Worm (Caenorhabditis elegans) whole organism, L1 larva: ENCODE data around the gene nhr-12.

ENCODE experiments used
- C34B4.2 ChIP-seq: sonication (generic microtip); optimal IDR thresholded peaks from 2 replicates; lab custom pipeline; 2017; ENCODE audit warnings: mild to moderate bottlenecking, missing genetic modification characterization, missing compliant biosample characterization
- F16B12.6 ChIP-seq: fragments of 150-350 bp; optimal IDR thresholded peaks from 2 replicates; lab custom pipeline; 2014; ENCODE audit warnings: missing biosample characterization, missing genetic modification characterization
- aha-1 ChIP-seq: fragments of 150-350 bp; optimal IDR thresholded peaks from 2 replicates; lab custom pipeline; 2014; ENCODE audit warnings: missing biosample characterization, missing genetic modification characterization
- aly-2 ChIP-seq: fragments of 150-350 bp; optimal IDR thresholded peaks from 2 replicates; lab custom pipeline; 2014; ENCODE audit warnings: missing biosample characterization, missing genetic modification characterization
- ama-1 ChIP-seq: fragments of 150-350 bp; optimal IDR thresholded peaks from 2 replicates; lab custom pipeline; 2014
- ceh-63 ChIP-seq: fragments of 200-800 bp; sonication (Bioruptor generic); optimal IDR thresholded peaks from 2 replicates; lab custom pipeline; 2018; ENCODE audit warnings: mild to moderate bottlenecking, missing genetic modification characterization, missing compliant biosample characterization
- ceh-82 ChIP-seq, 3 experiments: fragments of 150-350 bp in 1 of 3; sonication (generic microtip) in 2 of 3; optimal IDR thresholded peaks; 2 replicates each; lab custom pipeline; 2014 to 2017; ENCODE audit warnings: missing biosample characterization in 3 of 3, missing genetic modification characterization in 3 of 3
- ceh-90 ChIP-seq: sonication (generic microtip); optimal IDR thresholded peaks from 2 replicates; lab custom pipeline; 2016; ENCODE audit warnings: missing genetic modification characterization, missing compliant biosample characterization
- ces-1 ChIP-seq: fragments of 150-350 bp; optimal IDR thresholded peaks from 2 replicates; lab custom pipeline; 2014; ENCODE audit warnings: missing biosample characterization, missing genetic modification reagents, missing genetic modification characterization
- efl-1 ChIP-seq, 4 experiments: fragments of 150-350 bp; optimal IDR thresholded peaks in 3 of 4; peaks in 1 of 4; 1 replicate in 1 of 4; 2 replicates in 3 of 4; lab custom pipeline; 2014; ENCODE audit warnings: missing biosample characterization in 2 of 4, missing genetic modification characterization in 2 of 4, missing genetic modification reagents in 2 of 4
- efl-3 ChIP-seq: fragments of 200-800 bp; sonication (Bioruptor generic); optimal IDR thresholded peaks from 2 replicates; lab custom pipeline; 2018; ENCODE audit warnings: mild to moderate bottlenecking, missing genetic modification characterization, missing compliant biosample characterization
- egl-13 ChIP-seq: sonication (generic microtip); optimal IDR thresholded peaks from 2 replicates; lab custom pipeline; 2016; ENCODE audit warnings: missing genotype, missing genetic modification reagents, missing genetic modification characterization, missing compliant biosample characterization
- egl-27 ChIP-seq, 2 experiments: fragments of 150-350 bp in 1 of 2; sonication (generic microtip); optimal IDR thresholded peaks; 3 replicates each; lab custom pipeline; 2017 to 2018; ENCODE audit warnings: missing biosample characterization in 2 of 2, missing genetic modification characterization in 2 of 2, missing genetic modification reagents in 2 of 2
- elt-2 ChIP-seq: sonication (generic microtip); optimal IDR thresholded peaks from 2 replicates; lab custom pipeline; 2016; ENCODE audit warnings: missing genetic modification characterization, mild to moderate bottlenecking, inconsistent platforms, missing compliant biosample characterization, missing genetic modification reagents
- elt-3 ChIP-seq, 6 experiments: fragments of 150-350 bp in 1 of 6; sonication (generic microtip); optimal IDR thresholded peaks; 2 replicates each; lab custom pipeline; 2017 to 2018; ENCODE audit warnings: missing biosample characterization in 6 of 6, missing genetic modification characterization in 6 of 6, inconsistent platforms in 1 of 6
- fkh-10 ChIP-seq: sonication (generic microtip); optimal IDR thresholded peaks from 2 replicates; lab custom pipeline; 2017; ENCODE audit warnings: missing biosample characterization, missing genetic modification reagents, missing genetic modification characterization
- fos-1 ChIP-seq: fragments of 150-350 bp; optimal IDR thresholded peaks from 2 replicates; lab custom pipeline; 2014; ENCODE audit warnings: missing biosample characterization, missing genetic modification characterization
- grh-1 ChIP-seq: fragments of 200-800 bp; sonication (Bioruptor generic); IDR thresholded peaks from 2 replicates; pipeline ENCODE4 v1.3.6; 2022; ENCODE audit warnings: missing genetic modification reagents, missing genetic modification characterization, missing compliant biosample characterization
- irx-1 ChIP-seq: sonication (generic microtip); optimal IDR thresholded peaks from 2 replicates; lab custom pipeline; 2016; ENCODE audit warnings: missing genetic modification characterization, missing compliant biosample characterization
- isw-1 ChIP-seq: fragments of 200-800 bp; sonication (Bioruptor generic); IDR thresholded peaks from 2 replicates; pipeline ENCODE4 v1.3.6; 2022; ENCODE audit warnings: missing genetic modification characterization, missing compliant biosample characterization
- lin-13 ChIP-seq: fragments of 150-350 bp; optimal IDR thresholded peaks from 2 replicates; lab custom pipeline; 2014; ENCODE audit warnings: missing biosample characterization, missing genetic modification reagents, missing genetic modification characterization
- lin-14 ChIP-seq: fragments of 200-800 bp; sonication (Bioruptor generic); optimal IDR thresholded peaks from 2 replicates; lab custom pipeline; 2018; ENCODE audit warnings: mild to moderate bottlenecking, missing genetic modification characterization, moderate library complexity, missing compliant biosample characterization
- lin-35 ChIP-seq, 2 experiments: fragments of 150-350 bp; optimal IDR thresholded peaks; 2 replicates each; lab custom pipeline; 2014; ENCODE audit warnings: missing biosample characterization in 2 of 2, missing genetic modification characterization in 2 of 2, missing genetic modification reagents in 2 of 2
- lir-3 ChIP-seq: sonication (generic microtip); optimal IDR thresholded peaks from 2 replicates; lab custom pipeline; 2016; ENCODE audit warnings: mild to moderate bottlenecking, missing genetic modification characterization, moderate library complexity, missing compliant biosample characterization; ENCODE audit not compliant: poor library complexity
- lsy-2 ChIP-seq, 2 experiments: fragments of 150-350 bp; optimal IDR thresholded peaks; 2 replicates each; lab custom pipeline; 2014; ENCODE audit warnings: missing biosample characterization in 2 of 2, missing genetic modification characterization in 2 of 2
- mdl-1 ChIP-seq, 2 experiments: fragments of 150-350 bp; optimal IDR thresholded peaks; 2 replicates each; lab custom pipeline; 2014 to 2017; ENCODE audit warnings: missing biosample characterization in 2 of 2, missing genetic modification characterization in 2 of 2, inconsistent platforms in 1 of 2
- mep-1 ChIP-seq: fragments of 150-350 bp; optimal IDR thresholded peaks from 2 replicates; lab custom pipeline; 2014; ENCODE audit warnings: missing biosample characterization, missing genetic modification characterization
- nhr-11 ChIP-seq: fragments of 150-350 bp; optimal IDR thresholded peaks from 2 replicates; lab custom pipeline; 2014; ENCODE audit warnings: missing biosample characterization, missing genetic modification characterization
- nhr-12 ChIP-seq: sonication (generic microtip); optimal IDR thresholded peaks from 2 replicates; lab custom pipeline; 2017; ENCODE audit warnings: missing biosample characterization, missing genetic modification characterization
- nhr-19 ChIP-seq: fragments of 200-800 bp; sonication (Bioruptor generic); conservative IDR thresholded peaks from 2 replicates; pipeline ENCODE4 v1.3.6; 2022; ENCODE audit warnings: missing genetic modification characterization, missing compliant biosample characterization
- nhr-20 ChIP-seq: sonication (generic microtip); optimal IDR thresholded peaks from 2 replicates; lab custom pipeline; 2016; ENCODE audit warnings: mild to moderate bottlenecking, missing genetic modification characterization, missing compliant biosample characterization
- nhr-28 ChIP-seq: fragments of 150-350 bp; optimal IDR thresholded peaks from 2 replicates; lab custom pipeline; 2014; ENCODE audit warnings: missing biosample characterization, missing genetic modification characterization
- nhr-47 ChIP-seq: sonication (generic microtip); optimal IDR thresholded peaks from 2 replicates; lab custom pipeline; 2016; ENCODE audit warnings: mild to moderate bottlenecking, missing genetic modification characterization, moderate library complexity, missing compliant biosample characterization
- nhr-71 ChIP-seq: sonication (generic microtip); optimal IDR thresholded peaks from 2 replicates; lab custom pipeline; 2016; ENCODE audit warnings: mild to moderate bottlenecking, missing genetic modification characterization, moderate library complexity, missing compliant biosample characterization
- nhr-85 ChIP-seq: sonication (generic microtip); peaks from one replicate; lab custom pipeline; 2016; ENCODE audit warnings: missing genetic modification characterization, inconsistent platforms, missing compliant biosample characterization
- pag-3 ChIP-seq: sonication (generic microtip); optimal IDR thresholded peaks from 2 replicates; lab custom pipeline; 2017; ENCODE audit warnings: missing genetic modification characterization, mild to moderate bottlenecking, missing compliant biosample characterization, antibody characterized with exemption, borderline replicate concordance; ENCODE audit not compliant: insufficient read depth
- pax-3 ChIP-seq: fragments of 200-800 bp; sonication (Bioruptor generic); optimal IDR thresholded peaks from 2 replicates; lab custom pipeline; 2018; ENCODE audit warnings: mild to moderate bottlenecking, missing genetic modification characterization, moderate library complexity, missing compliant biosample characterization
- pqm-1 ChIP-seq: sonication (generic microtip); optimal IDR thresholded peaks from 3 replicates; lab custom pipeline; 2017; ENCODE audit warnings: missing biosample characterization, missing genetic modification characterization
- rnt-1 ChIP-seq: sonication (generic microtip); optimal IDR thresholded peaks from 2 replicates; lab custom pipeline; 2016; ENCODE audit warnings: mild to moderate bottlenecking, missing genetic modification characterization, moderate library complexity, missing compliant biosample characterization
- sox-4 ChIP-seq: sonication (generic microtip); optimal IDR thresholded peaks from 2 replicates; lab custom pipeline; 2016; ENCODE audit warnings: missing genetic modification characterization, missing compliant biosample characterization
- sptf-1 ChIP-seq: fragments of 150-350 bp; optimal IDR thresholded peaks from 2 replicates; lab custom pipeline; 2014; ENCODE audit warnings: missing biosample characterization, missing genetic modification characterization
- sup-37 ChIP-seq: fragments of 200-800 bp; sonication (Bioruptor generic); optimal IDR thresholded peaks from 2 replicates; lab custom pipeline; 2018; ENCODE audit warnings: mild to moderate bottlenecking, missing genetic modification characterization, missing compliant biosample characterization
- swsn-7 ChIP-seq: sonication (generic microtip); optimal IDR thresholded peaks from 2 replicates; lab custom pipeline; 2016; ENCODE audit warnings: missing genetic modification characterization, missing compliant biosample characterization
- unc-62 ChIP-seq: fragments of 150-350 bp; optimal IDR thresholded peaks from 2 replicates; lab custom pipeline; 2014; ENCODE audit warnings: missing biosample characterization, missing genetic modification reagents, missing genetic modification characterization
- vab-15 ChIP-seq: sonication (generic microtip); optimal IDR thresholded peaks from 2 replicates; lab custom pipeline; 2017; ENCODE audit warnings: missing genotype, mild to moderate bottlenecking, missing genetic modification characterization, missing compliant biosample characterization
- zag-1 ChIP-seq: fragments of 150-350 bp; optimal IDR thresholded peaks from 2 replicates; lab custom pipeline; 2014; ENCODE audit warnings: missing biosample characterization, missing genetic modification characterization

The nhr-12 gene

ce11 chrV:10046503-10046902, 37.3 kb downstream of the nhr-12 start (continued):
- no peak for TF ChIP-seq vab-15 (tag; lab: Kevin White, UChicago)
- TF ChIP-seq nhr-71: no peak
- no peak for TF ChIP-seq pag-3 (tag; lab: Kevin White, UChicago)
- TF ChIP-seq unc-62 (GFP tag; lab: Kevin White, UChicago): no peak
- no peak for TF ChIP-seq sptf-1 (tag; lab: Kevin White, UChicago)
- TF ChIP-seq irx-1 (tag; lab: Kevin White, UChicago): no peak
- TF ChIP-seq nhr-12 (tag; lab: Kevin White, UChicago): no peak
- TF ChIP-seq zag-1 (tag; lab: Kevin White, UChicago): no peak
- no peak for TF ChIP-seq sox-4 (tag; lab: Kevin White, UChicago)
- no peak for TF ChIP-seq egl-27 (tag; optimal IDR thresholded peaks at IDR 0.05; lab: Kevin White, UChicago)
- no peak for TF ChIP-seq nhr-47 (tag; lab: Kevin White, UChicago)
- TF ChIP-seq efl-3 (GFP tag; lab: Kevin White, UChicago): no peak
- TF ChIP-seq lin-14 (GFP tag; lab: Kevin White, UChicago): peak; percentile 54
- TF ChIP-seq egl-13 (tag; lab: Kevin White, UChicago): no peak
- TF ChIP-seq efl-1 (optimal IDR thresholded peaks at IDR 0.05; lab: Kevin White, UChicago): no peak
- TF ChIP-seq efl-1 (GFP tag; optimal IDR thresholded peaks at IDR 0.05 in 1 of 2; lab: Kevin White, UChicago): peak in 1 of 2 experiments; percentile 72
- TF ChIP-seq ces-1: no peak

ce11 chrV:10044735-10045134, 39.1 kb downstream of the nhr-12 start:
- no peak for TF ChIP-seq aly-2 (tag; lab: Kevin White, UChicago)
- TF ChIP-seq nhr-85 (tag; lab: Kevin White, UChicago): peak; percentile 16
- no peak for TF ChIP-seq efl-1 (optimal IDR thresholded peaks at IDR 0.05; lab: Kevin White, UChicago)
- no peak for TF ChIP-seq efl-1 (GFP tag; optimal IDR thresholded peaks at IDR 0.05 in 1 of 2; lab: Kevin White, UChicago)
- peak; percentile 9 for TF ChIP-seq lin-14 (GFP tag; lab: Kevin White, UChicago)
- TF ChIP-seq ceh-82 (tag; optimal IDR thresholded peaks at IDR 0.05; lab: Kevin White, UChicago): no peak
- no peak for TF ChIP-seq ces-1
- no peak for TF ChIP-seq ceh-90
- no peak for TF ChIP-seq nhr-19 (GFP tag; lab: Robert Waterston, UW)
- no peak for TF ChIP-seq fos-1 (tag; lab: Kevin White, UChicago)
- TF ChIP-seq mdl-1 (tag; optimal IDR thresholded peaks at IDR 0.05; lab: Kevin White, UChicago): no peak
- no peak for TF ChIP-seq grh-1 (GFP tag; lab: Robert Waterston, UW)
- no peak for TF ChIP-seq elt-2
- no peak for TF ChIP-seq rnt-1 (tag; lab: Kevin White, UChicago)
- TF ChIP-seq fkh-10 (GFP tag; lab: Kevin White, UChicago): no peak
- no peak for TF ChIP-seq lin-13 (GFP tag; lab: Kevin White, UChicago)
- no peak for TF ChIP-seq zag-1 (tag; lab: Kevin White, UChicago)
- TF ChIP-seq lin-35 (GFP tag; optimal IDR thresholded peaks at IDR 0.05; lab: Kevin White, UChicago): no peak
- no peak for TF ChIP-seq ama-1
- peak; percentile 9 for TF ChIP-seq mep-1 (tag; lab: Kevin White, UChicago)
- no peak for TF ChIP-seq lsy-2 (tag; optimal IDR thresholded peaks at IDR 0.05; lab: Kevin White, UChicago)
- TF ChIP-seq F16B12.6: no peak
- TF ChIP-seq, all 84 proteins: peak for 3

- TF ChIP-seq lin-35 (GFP tag; optimal IDR thresholded peaks at IDR 0.05; lab: Kevin White, UChicago): peak; percentile 46 to 71
- TF ChIP-seq sup-37 (GFP tag; lab: Kevin White, UChicago): no peak
- peak; percentile 65 for TF ChIP-seq swsn-7 (tag; lab: Kevin White, UChicago)
- TF ChIP-seq egl-27 (tag; optimal IDR thresholded peaks at IDR 0.05; lab: Kevin White, UChicago): no peak
- no peak for TF ChIP-seq fkh-10 (GFP tag; lab: Kevin White, UChicago)
- TF ChIP-seq aly-2 (tag; lab: Kevin White, UChicago): no peak
- TF ChIP-seq nhr-20: peak; percentile 91
- TF ChIP-seq C34B4.2 (tag; lab: Kevin White, UChicago): no peak
- no peak for TF ChIP-seq fos-1 (tag; lab: Kevin White, UChicago)
- TF ChIP-seq ceh-63 (GFP tag; lab: Kevin White, UChicago): no peak
- TF ChIP-seq ceh-90: no peak
- peak; percentile 60 for TF ChIP-seq rnt-1 (tag; lab: Kevin White, UChicago)
- TF ChIP-seq nhr-28 (tag; lab: Kevin White, UChicago): no peak
- TF ChIP-seq aha-1 (tag; lab: Kevin White, UChicago): no peak
- peak; percentile 20 for TF ChIP-seq nhr-11 (tag; lab: Kevin White, UChicago)
- TF ChIP-seq pag-3 (tag; lab: Kevin White, UChicago): no peak
- no peak for TF ChIP-seq pax-3
- peak; percentile 73 for TF ChIP-seq nhr-47 (tag; lab: Kevin White, UChicago)
- peak in 2 of 6 experiments; percentile 76 to 93 for TF ChIP-seq elt-3 (tag; optimal IDR thresholded peaks at IDR 0.05; lab: Kevin White, UChicago)
- TF ChIP-seq lir-3 (tag; lab: Kevin White, UChicago): no peak
- no peak for TF ChIP-seq pqm-1 (tag; lab: Kevin White, UChicago)
- TF ChIP-seq isw-1: no peak
- TF ChIP-seq nhr-71: peak; percentile 88
- TF ChIP-seq efl-1 (optimal IDR thresholded peaks at IDR 0.05; lab: Kevin White, UChicago): peak; percentile 41 to 49
- peak in 1 of 2 experiments; percentile 94 for TF ChIP-seq efl-1 (GFP tag; optimal IDR thresholded peaks at IDR 0.05 in 1 of 2; lab: Kevin White, UChicago)
Observed at ce11 chrV:10043234-10043796, 40.5 kb downstream of the nhr-12 start, which contains the start of gene T06E8.8. T06E8.8 (plus strand) TSS chrV:10043746.
